Fruit fly (Drosophila melanogaster) whole organism, embryonic: ENCODE data around the gene eIF4E5.

Experiments
- ATbp ChIP-seq: fragments of 200-800 bp; sonication (Bioruptor generic); optimal IDR thresholded peaks from 2 replicates; lab custom pipeline; 2017; ENCODE audit warnings: missing biosample characterization, mild to moderate bottlenecking, missing genetic modification characterization, missing genetic modification reagents
- Asciz ChIP-seq: fragments of 200-800 bp; sonication (Bioruptor generic); optimal IDR thresholded peaks from 2 replicates; lab custom pipeline; 2017; ENCODE audit warnings: missing biosample characterization, mild to moderate bottlenecking, missing genetic modification characterization, missing genetic modification reagents
- Awh ChIP-seq: fragments of 200-800 bp; sonication (Bioruptor generic); IDR thresholded peaks from 2 replicates; pipeline ENCODE4, ENCODE4 v1.3.6; 2022; ENCODE audit warnings: missing biosample characterization, missing genetic modification characterization
- Bteb2 ChIP-seq: fragments of 200-800 bp; sonication (Bioruptor generic); optimal IDR thresholded peaks from 2 replicates; lab custom pipeline; 2016; ENCODE audit warnings: missing biosample characterization, missing genetic modification characterization
- CG10274 ChIP-seq: fragments of 200-800 bp; sonication (Bioruptor generic); optimal IDR thresholded peaks from 3 replicates; lab custom pipeline; 2017; ENCODE audit warnings: missing biosample characterization, mild to moderate bottlenecking, missing genetic modification characterization
- CG11696 ChIP-seq: fragments of 200-800 bp; sonication (Bioruptor generic); IDR thresholded peaks from 2 replicates; pipeline ENCODE4 v1.3.6; 2022; ENCODE audit warnings: missing biosample characterization, missing genetic modification characterization
- CG14965 ChIP-seq: fragments of 200-800 bp; sonication (Bioruptor generic); optimal IDR thresholded peaks from 2 replicates; lab custom pipeline; 2016; ENCODE audit warnings: missing biosample characterization, missing genetic modification characterization, borderline replicate concordance
- CG15269 ChIP-seq: fragments of 200-800 bp; sonication (Bioruptor generic); optimal IDR thresholded peaks from 2 replicates; lab custom pipeline; 2018; ENCODE audit warnings: missing biosample characterization, mild to moderate bottlenecking, missing genetic modification characterization, moderate library complexity
- CG15479 ChIP-seq: fragments of 200-800 bp; sonication (Bioruptor generic); optimal IDR thresholded peaks from 3 replicates; lab custom pipeline; 2019; ENCODE audit warnings: missing biosample characterization, mild to moderate bottlenecking, missing genetic modification characterization, moderate library complexity
- CG15514 ChIP-seq: fragments of 200-800 bp; sonication (Bioruptor generic); optimal IDR thresholded peaks from 3 replicates; lab custom pipeline; 2017; ENCODE audit warnings: missing biosample characterization, missing genetic modification characterization, mild to moderate bottlenecking, moderate library complexity, missing genetic modification reagents
- CG17829 ChIP-seq: fragments of 200-800 bp; optimal IDR thresholded peaks from 2 replicates; lab custom pipeline; 2019; ENCODE audit warnings: missing biosample characterization, mild to moderate bottlenecking, missing genetic modification characterization, moderate library complexity
- CG1792 ChIP-seq: fragments of 200-800 bp; sonication (Bioruptor generic); optimal IDR thresholded peaks from 2 replicates; lab custom pipeline; 2016; ENCODE audit warnings: missing biosample characterization, missing genetic modification characterization
- CG2202 ChIP-seq: fragments of 200-800 bp; sonication (Bioruptor generic); optimal IDR thresholded peaks from 2 replicates; lab custom pipeline; 2018; ENCODE audit warnings: missing biosample characterization, mild to moderate bottlenecking, missing genetic modification characterization
- CG2875 ChIP-seq: fragments of 200-800 bp; sonication (Bioruptor generic); optimal IDR thresholded peaks from 2 replicates; lab custom pipeline; 2017; ENCODE audit warnings: missing biosample characterization, mild to moderate bottlenecking, missing genetic modification characterization, missing genetic modification reagents
- CG30020 ChIP-seq: fragments of 200-800 bp; optimal IDR thresholded peaks from 2 replicates; lab custom pipeline; 2019; ENCODE audit warnings: missing biosample characterization, mild to moderate bottlenecking, missing genetic modification characterization, moderate library complexity
- CG4617 ChIP-seq: fragments of 200-800 bp; sonication (Bioruptor generic); optimal IDR thresholded peaks from 3 replicates; lab custom pipeline; 2016; ENCODE audit warnings: missing biosample characterization, missing genetic modification characterization, borderline replicate concordance
- CG6654 ChIP-seq: fragments of 200-800 bp; sonication (Bioruptor generic); optimal IDR thresholded peaks from 2 replicates; lab custom pipeline; 2017; ENCODE audit warnings: missing biosample characterization, mild to moderate bottlenecking, missing genetic modification characterization
- CG6765 ChIP-seq: fragments of 200-800 bp; sonication (Bioruptor generic); optimal IDR thresholded peaks from 3 replicates; lab custom pipeline; 2017; ENCODE audit warnings: missing biosample characterization, mild to moderate bottlenecking, missing genetic modification characterization
- CG6791 ChIP-seq: fragments of 200-800 bp; sonication (Bioruptor generic); IDR thresholded peaks from 3 replicates; pipeline ENCODE4 v1.3.6; 2022; ENCODE audit warnings: missing biosample characterization, missing genetic modification characterization; ENCODE audit not compliant: partially characterized antibody
- CG7271 ChIP-seq: fragments of 200-800 bp; sonication (Bioruptor generic); optimal IDR thresholded peaks from 2 replicates; lab custom pipeline; 2018; ENCODE audit warnings: missing biosample characterization, mild to moderate bottlenecking, missing genetic modification characterization, moderate library complexity
- CG7928 ChIP-seq: fragments of 200-800 bp; sonication (Bioruptor generic); optimal IDR thresholded peaks from 2 replicates; lab custom pipeline; 2017; ENCODE audit warnings: missing biosample characterization, mild to moderate bottlenecking, missing genetic modification characterization
- CG8924 ChIP-seq: fragments of 200-800 bp; optimal IDR thresholded peaks from 3 replicates; lab custom pipeline; 2019; ENCODE audit warnings: missing biosample characterization, mild to moderate bottlenecking, missing genetic modification characterization, moderate library complexity
- D19A ChIP-seq: fragments of 200-800 bp; optimal IDR thresholded peaks from 3 replicates; lab custom pipeline; 2019; ENCODE audit warnings: missing biosample characterization, mild to moderate bottlenecking, missing genetic modification characterization, moderate library complexity
- Dref ChIP-seq: fragments of 200-800 bp; sonication (Bioruptor generic); IDR thresholded peaks from 2 replicates; pipeline ENCODE4 v1.3.6; 2022; ENCODE audit warnings: missing biosample characterization, missing genetic modification characterization
- Gsc ChIP-seq: fragments of 200-800 bp; sonication (Bioruptor generic); IDR thresholded peaks from 2 replicates; pipeline ENCODE4 v1.3.6; 2022; ENCODE audit warnings: missing biosample characterization, missing genetic modification characterization
- H15 ChIP-seq: fragments of 200-800 bp; sonication (Bioruptor generic); IDR thresholded peaks from 3 replicates; pipeline ENCODE4 v1.3.6; 2022; ENCODE audit warnings: missing biosample characterization, missing genetic modification characterization
- Hmx ChIP-seq: fragments of 200-800 bp; sonication (Bioruptor generic); optimal IDR thresholded peaks from 2 replicates; lab custom pipeline; 2016; ENCODE audit warnings: missing biosample characterization, missing genetic modification characterization
- Hr78 ChIP-seq, 2 experiments: fragments of 200-800 bp in 1 of 2; fragments of >200 bp in 1 of 2; sonication (Bioruptor generic) in 1 of 2; optimal IDR thresholded peaks; 2 replicates each; lab custom pipeline; 2017 to 2019; ENCODE audit warnings: missing biosample characterization in 2 of 2, missing genetic modification characterization in 2 of 2, mild to moderate bottlenecking in 1 of 2, moderate library complexity in 1 of 2
- Lpt ChIP-seq: fragments of >200 bp; optimal IDR thresholded peaks from 2 replicates; lab custom pipeline; 2018; ENCODE audit warnings: missing biosample characterization, missing genetic modification characterization
- Meics ChIP-seq: fragments of 200-800 bp; sonication (Bioruptor generic); optimal IDR thresholded peaks from 2 replicates; lab custom pipeline; 2017; ENCODE audit warnings: missing biosample characterization, mild to moderate bottlenecking, missing genetic modification characterization
- NC2α ChIP-seq: fragments of 200-800 bp; sonication (Bioruptor generic); optimal IDR thresholded peaks from 2 replicates; lab custom pipeline; 2016; ENCODE audit warnings: missing biosample characterization, missing genetic modification characterization
- Neu2 ChIP-seq: fragments of 200-800 bp; sonication (Bioruptor generic); optimal IDR thresholded peaks from 3 replicates; lab custom pipeline; 2016; ENCODE audit warnings: missing biosample characterization, missing genetic modification characterization, borderline replicate concordance
- Usf ChIP-seq: fragments of 200-800 bp; sonication (Bioruptor generic); optimal IDR thresholded peaks from 2 replicates; lab custom pipeline; 2017; ENCODE audit warnings: missing genotype, missing biosample characterization, missing genetic modification characterization
- ap ChIP-seq: fragments of 200-800 bp; sonication (Bioruptor generic); IDR thresholded peaks from 2 replicates; pipeline ENCODE4 v1.3.6; 2022; ENCODE audit warnings: missing biosample characterization, missing genetic modification characterization
- ash1 ChIP-seq: fragments of 200-800 bp; sonication (Bioruptor generic); optimal IDR thresholded peaks from 2 replicates; lab custom pipeline; 2018; ENCODE audit warnings: missing biosample characterization, mild to moderate bottlenecking, missing genetic modification characterization
- bab2 ChIP-seq: fragments of 200-800 bp; sonication (Bioruptor generic); optimal IDR thresholded peaks from 2 replicates; lab custom pipeline; 2016; ENCODE audit warnings: missing biosample characterization, missing genetic modification characterization
- disco-r ChIP-seq: fragments of 200-800 bp; sonication (Bioruptor generic); optimal IDR thresholded peaks from 2 replicates; lab custom pipeline; 2016; ENCODE audit warnings: missing biosample characterization, missing genetic modification characterization
- exex ChIP-seq: fragments of 200-800 bp; sonication (Bioruptor generic); optimal IDR thresholded peaks from 4 replicates; lab custom pipeline; 2018; ENCODE audit warnings: missing biosample characterization, mild to moderate bottlenecking, missing genetic modification characterization, moderate library complexity
- gce ChIP-seq: fragments of 200-800 bp; sonication (Bioruptor generic); IDR thresholded peaks from 3 replicates; pipeline ENCODE4 v1.3.6; 2022; ENCODE audit warnings: missing biosample characterization, missing genetic modification characterization
- gro ChIP-seq: fragments of 200-800 bp; sonication (Bioruptor generic); optimal IDR thresholded peaks from 2 replicates; lab custom pipeline; 2016; ENCODE audit warnings: missing biosample characterization, missing genetic modification characterization
- jumu ChIP-seq: fragments of 200-800 bp; sonication (Bioruptor generic); optimal IDR thresholded peaks from 3 replicates; lab custom pipeline; 2016; ENCODE audit warnings: missing biosample characterization, missing genetic modification characterization
- ken ChIP-seq: fragments of 200-800 bp; sonication (Bioruptor generic); IDR thresholded peaks from 3 replicates; pipeline ENCODE4 v1.3.6; 2022; ENCODE audit warnings: missing biosample characterization, missing genetic modification characterization
- mirr ChIP-seq: fragments of 200-800 bp; sonication (Bioruptor generic); optimal IDR thresholded peaks from 3 replicates; lab custom pipeline; 2018; ENCODE audit warnings: missing biosample characterization, mild to moderate bottlenecking, missing genetic modification characterization
- nerfin-1 ChIP-seq: fragments of 200-800 bp; sonication (Bioruptor generic); optimal IDR thresholded peaks from 3 replicates; lab custom pipeline; 2019; ENCODE audit warnings: missing biosample characterization, mild to moderate bottlenecking, missing genetic modification characterization, moderate library complexity
- oc ChIP-seq: fragments of 200-800 bp; sonication (Bioruptor generic); optimal IDR thresholded peaks from 2 replicates; lab custom pipeline; 2018; ENCODE audit warnings: missing biosample characterization, mild to moderate bottlenecking, missing genetic modification characterization, moderate library complexity
- org-1 ChIP-seq: fragments of 200-800 bp; sonication (Bioruptor generic); optimal IDR thresholded peaks from 2 replicates; lab custom pipeline; 2017; ENCODE audit warnings: missing biosample characterization, missing genetic modification characterization
- psq ChIP-seq: fragments of 200-800 bp; sonication (Bioruptor generic); optimal IDR thresholded peaks from 2 replicates; lab custom pipeline; 2017; ENCODE audit warnings: missing biosample characterization, missing genetic modification characterization
- usp ChIP-seq: fragments of >200 bp; optimal IDR thresholded peaks from 2 replicates; lab custom pipeline; 2017; ENCODE audit warnings: missing biosample characterization, missing genetic modification characterization
- zen2 ChIP-seq: fragments of 200-800 bp; sonication (Bioruptor generic); IDR thresholded peaks from 3 replicates; pipeline ENCODE4 v1.3.6; 2022; ENCODE audit warnings: missing biosample characterization, missing genetic modification characterization; ENCODE audit not compliant: partially characterized antibody
- zf30C ChIP-seq: fragments of 200-800 bp; sonication (Bioruptor generic); optimal IDR thresholded peaks from 3 replicates; lab custom pipeline; 2018; ENCODE audit warnings: missing biosample characterization, mild to moderate bottlenecking, missing genetic modification characterization

Gene eIF4E5

dm6 chr3L:7909695-7910463, 15.2 kb downstream of the eIF4E5 start (continued):
- TF ChIP-seq mirr (GFP tag; lab: Kevin White, UChicago): no peak
- TF ChIP-seq ATbp (GFP tag; lab: Kevin White, UChicago): no peak
- TF ChIP-seq exex (tag; lab: Kevin White, UChicago): no peak
- TF ChIP-seq Bteb2: no peak
- no peak for TF ChIP-seq CG15514
- no peak for TF ChIP-seq org-1 (GFP tag; lab: Kevin White, UChicago)
- TF ChIP-seq jumu (GFP tag; lab: Kevin White, UChicago): no peak
- TF ChIP-seq CG15479 (GFP tag; lab: Kevin White, UChicago): peak; percentile 48
- no peak for TF ChIP-seq D19A (tag; lab: Kevin White, UChicago)
- no peak for TF ChIP-seq CG7271
- TF ChIP-seq bab2 (GFP tag; lab: Kevin White, UChicago): no peak
- no peak for TF ChIP-seq CG11696 (GFP tag; lab: Robert Waterston, UW)
- TF ChIP-seq nerfin-1 (tag; lab: Kevin White, UChicago): no peak
- no peak for TF ChIP-seq Lpt (GFP tag; lab: Kevin White, UChicago)
- TF ChIP-seq CG1792 (GFP tag; lab: Kevin White, UChicago): no peak
- no peak for TF ChIP-seq psq (GFP tag; lab: Kevin White, UChicago)
- TF ChIP-seq disco-r (GFP tag; lab: Kevin White, UChicago): no peak
- TF ChIP-seq CG10274 (GFP tag; lab: Kevin White, UChicago): no peak
- 0 out of 2 replicates have a peak, but pooled peaks have one; percentile 9 for TF ChIP-seq Dref (GFP tag; lab: Robert Waterston, UW)
- no peak for TF ChIP-seq NC2α (GFP tag; lab: Kevin White, UChicago)
- TF ChIP-seq Usf (GFP tag; lab: Kevin White, UChicago): no peak
- TF ChIP-seq usp (GFP tag; lab: Kevin White, UChicago): no peak
- TF ChIP-seq CG2875 (GFP tag; lab: Kevin White, UChicago): no peak
- TF ChIP-seq CG8924 (tag; lab: Kevin White, UChicago): no peak
- TF ChIP-seq CG6791 (GFP tag; lab: Robert Waterston, UW): no peak
- peak; percentile 21 for TF ChIP-seq CG6765 (GFP tag; lab: Kevin White, UChicago)
- TF ChIP-seq Awh (GFP tag; lab: Robert Waterston, UW): no peak
- TF ChIP-seq Hmx (GFP tag; lab: Kevin White, UChicago): no peak
- no peak for TF ChIP-seq Gsc (GFP tag; lab: Robert Waterston, UW)
- no peak for TF ChIP-seq ash1
- TF ChIP-seq CG6654 (GFP tag; lab: Kevin White, UChicago): no peak
- TF ChIP-seq CG17829 (tag; lab: Kevin White, UChicago): no peak
- no peak for TF ChIP-seq Asciz
- no peak for TF ChIP-seq gce (GFP tag; lab: Robert Waterston, UW)
- no peak for TF ChIP-seq CG7928 (GFP tag; lab: Kevin White, UChicago)
- TF ChIP-seq CG30020 (tag; lab: Kevin White, UChicago): no peak
- peak; percentile 33 for TF ChIP-seq Meics (GFP tag; lab: Kevin White, UChicago)
- no peak for TF ChIP-seq CG2202 (tag; lab: Kevin White, UChicago)
- TF ChIP-seq oc (tag; lab: Kevin White, UChicago): no peak
- no peak for TF ChIP-seq ken
- TF ChIP-seq ap (GFP tag; lab: Robert Waterston, UW): no peak
- TF ChIP-seq gro (GFP tag; lab: Kevin White, UChicago): no peak
- TF ChIP-seq CG14965 (GFP tag; lab: Kevin White, UChicago): no peak
- TF ChIP-seq CG4617 (GFP tag; lab: Kevin White, UChicago): no peak
- TF ChIP-seq zf30C (GFP tag; lab: Kevin White, UChicago): peak; percentile 32
- TF ChIP-seq Hr78 (GFP tag; optimal IDR thresholded peaks at IDR 0.05; lab: Kevin White, UChicago): no peak
- TF ChIP-seq H15 (GFP tag; lab: Robert Waterston, UW): no peak
- no peak for TF ChIP-seq Neu2 (GFP tag; lab: Kevin White, UChicago)
- no peak for TF ChIP-seq zen2
- peak; percentile 49 for TF ChIP-seq CG15269
